Fruit fly (Drosophila melanogaster) S2 (cell line): ENCODE results near the gene Gart.

Experiments
- CG8478 ChIP-seq: fragments of >200 bp; optimal IDR thresholded peaks from 2 replicates; lab custom pipeline; 2018
- CTCF ChIP-seq, 2 experiments: fragments of >200 bp; optimal IDR thresholded peaks; 2 replicates each; lab custom pipeline; 2018

dm6 chr2L:6970813-6971212 is 52.9 kb downstream of the Gart start:
- TF ChIP-seq CTCF (optimal IDR thresholded peaks at IDR 0.05; lab: Kevin White, UChicago) (no peak), CG8478 (lab: Kevin White, UChicago) (no peak)
